Fruit fly (Drosophila melanogaster) whole organism, embryonic: ENCODE data around the gene Fnta.

ENCODE experiments used
- ATbp ChIP-seq: fragments of 200-800 bp; sonication (Bioruptor generic); optimal IDR thresholded peaks from 2 replicates; lab custom pipeline; 2017; ENCODE audit warnings: missing biosample characterization, mild to moderate bottlenecking, missing genetic modification characterization, missing genetic modification reagents
- Blimp-1 ChIP-seq: fragments of 200-800 bp; sonication (Bioruptor generic); optimal IDR thresholded peaks from 3 replicates; lab custom pipeline; 2018; ENCODE audit warnings: missing biosample characterization, missing genetic modification characterization, mild to moderate bottlenecking, moderate library complexity, missing genetic modification reagents
- CG10321 ChIP-seq: fragments of 200-800 bp; sonication (Bioruptor generic); IDR thresholded peaks from 2 replicates; pipeline ENCODE4 v1.3.6; 2022; ENCODE audit warnings: missing biosample characterization, missing genetic modification characterization
- CG11696 ChIP-seq: fragments of 200-800 bp; sonication (Bioruptor generic); IDR thresholded peaks from 2 replicates; pipeline ENCODE4 v1.3.6; 2022; ENCODE audit warnings: missing biosample characterization, missing genetic modification characterization
- CG17328 ChIP-seq: fragments of 200-800 bp; sonication (Bioruptor generic); IDR thresholded peaks from 2 replicates; pipeline ENCODE4 v1.3.6; 2022; ENCODE audit warnings: missing biosample characterization, missing genetic modification characterization
- CG31441 ChIP-seq: fragments of 200-800 bp; sonication (Bioruptor generic); IDR thresholded peaks from 2 replicates; pipeline ENCODE4 v1.3.6; 2022; ENCODE audit warnings: missing biosample characterization, missing genetic modification characterization
- CG3407 ChIP-seq: fragments of 200-800 bp; sonication (Bioruptor generic); optimal IDR thresholded peaks from 2 replicates; lab custom pipeline; 2018; ENCODE audit warnings: missing biosample characterization, mild to moderate bottlenecking, missing genetic modification characterization
- CG43689 ChIP-seq: fragments of 200-800 bp; sonication (Bioruptor generic); IDR thresholded peaks from 2 replicates; pipeline ENCODE4 v1.3.6; 2022; ENCODE audit warnings: missing biosample characterization, missing genetic modification characterization
- CG4707 ChIP-seq: fragments of 200-800 bp; sonication (Bioruptor generic); optimal IDR thresholded peaks from 2 replicates; lab custom pipeline; 2018; ENCODE audit warnings: missing biosample characterization, mild to moderate bottlenecking, missing genetic modification characterization, moderate library complexity
- CG5953 ChIP-seq: fragments of 200-800 bp; sonication (Bioruptor generic); IDR thresholded peaks from 2 replicates; pipeline ENCODE4 v1.3.6; 2022; ENCODE audit warnings: missing biosample characterization, missing genetic modification characterization
- CG6683 ChIP-seq: fragments of 200-800 bp; sonication (Bioruptor generic); optimal IDR thresholded peaks from 2 replicates; lab custom pipeline; 2017; ENCODE audit warnings: missing biosample characterization, mild to moderate bottlenecking, missing genetic modification characterization, missing genetic modification reagents
- CG7271 ChIP-seq: fragments of 200-800 bp; sonication (Bioruptor generic); optimal IDR thresholded peaks from 2 replicates; lab custom pipeline; 2018; ENCODE audit warnings: missing biosample characterization, mild to moderate bottlenecking, missing genetic modification characterization, moderate library complexity
- CG7839 ChIP-seq: fragments of 200-800 bp; sonication (Bioruptor generic); optimal IDR thresholded peaks from 3 replicates; lab custom pipeline; 2018; ENCODE audit warnings: missing biosample characterization, mild to moderate bottlenecking, missing genetic modification characterization, moderate library complexity
- E2f1 ChIP-seq: fragments of 200-800 bp; sonication (Bioruptor generic); IDR thresholded peaks from 2 replicates; pipeline ENCODE4 v1.3.6; 2022; ENCODE audit warnings: missing biosample characterization, missing genetic modification characterization
- Eip74EF ChIP-seq, 2 experiments: fragments of 200-800 bp in 1 of 2; fragments of >200 bp in 1 of 2; sonication (Bioruptor generic) in 1 of 2; optimal IDR thresholded peaks; 2 replicates each; lab custom pipeline; 2017 to 2019; ENCODE audit warnings: missing biosample characterization in 2 of 2, missing genetic modification characterization in 2 of 2, mild to moderate bottlenecking in 1 of 2, moderate library complexity in 1 of 2
- Fer2 ChIP-seq: fragments of 200-800 bp; sonication (Bioruptor generic); optimal IDR thresholded peaks from 2 replicates; lab custom pipeline; 2018; ENCODE audit warnings: missing biosample characterization, mild to moderate bottlenecking, missing genetic modification characterization, moderate library complexity
- H2.0 ChIP-seq: fragments of 200-800 bp; sonication (Bioruptor generic); IDR thresholded peaks from 2 replicates; pipeline ENCODE4 v1.3.6; 2022; ENCODE audit warnings: missing biosample characterization, missing genetic modification characterization
- Hsf ChIP-seq: fragments of 200-800 bp; sonication (Bioruptor generic); optimal IDR thresholded peaks from 3 replicates; lab custom pipeline; 2016; ENCODE audit warnings: missing biosample characterization, missing genetic modification characterization
- NFAT ChIP-seq: fragments of 200-800 bp; sonication (Bioruptor generic); IDR thresholded peaks from 2 replicates; pipeline ENCODE4 v1.3.6; 2022; ENCODE audit warnings: missing biosample characterization, missing genetic modification characterization
- Oaz ChIP-seq: fragments of 200-800 bp; sonication (Bioruptor generic); IDR thresholded peaks from 2 replicates; pipeline ENCODE4 v1.3.6; 2022; ENCODE audit warnings: missing biosample characterization, missing genetic modification characterization
- Opbp ChIP-seq: fragments of 200-800 bp; sonication (Bioruptor generic); IDR thresholded peaks from 3 replicates; pipeline ENCODE4 v1.3.6; 2022; ENCODE audit warnings: missing biosample characterization, missing genetic modification characterization; ENCODE audit not compliant: partially characterized antibody
- ara ChIP-seq: fragments of 200-800 bp; sonication (Bioruptor generic); IDR thresholded peaks from 2 replicates; pipeline ENCODE4 v1.3.6; 2022; ENCODE audit warnings: missing biosample characterization, missing genetic modification characterization
- bab2 ChIP-seq: fragments of 200-800 bp; sonication (Bioruptor generic); optimal IDR thresholded peaks from 2 replicates; lab custom pipeline; 2016; ENCODE audit warnings: missing biosample characterization, missing genetic modification characterization
- esg ChIP-seq: fragments of 200-800 bp; sonication (Bioruptor generic); conservative IDR thresholded peaks from 2 replicates; pipeline ENCODE4 v1.3.6; 2022; ENCODE audit warnings: missing biosample characterization, missing genetic modification characterization
- fd64A ChIP-seq: fragments of 200-800 bp; sonication (Bioruptor generic); optimal IDR thresholded peaks from 3 replicates; lab custom pipeline; 2018; ENCODE audit warnings: missing biosample characterization, mild to moderate bottlenecking, missing genetic modification characterization
- gcm ChIP-seq: fragments of 200-800 bp; sonication (Bioruptor generic); optimal IDR thresholded peaks from 2 replicates; lab custom pipeline; 2019; ENCODE audit warnings: missing biosample characterization, mild to moderate bottlenecking, missing genetic modification characterization, moderate library complexity
- gcm2 ChIP-seq: fragments of 200-800 bp; sonication (Bioruptor generic); optimal IDR thresholded peaks from 2 replicates; lab custom pipeline; 2016; ENCODE audit warnings: missing biosample characterization, missing genetic modification characterization
- hbn ChIP-seq: fragments of 200-800 bp; sonication (Bioruptor generic); IDR thresholded peaks from 2 replicates; pipeline ENCODE4 v1.3.6; 2022; ENCODE audit warnings: missing biosample characterization, missing genetic modification characterization; ENCODE audit not compliant: partially characterized antibody
- lmd ChIP-seq: fragments of 200-800 bp; sonication (Bioruptor generic); IDR thresholded peaks from 2 replicates; pipeline ENCODE4 v1.3.6; 2022; ENCODE audit warnings: missing biosample characterization, missing genetic modification characterization
- phol ChIP-seq: fragments of 200-800 bp; sonication (Bioruptor generic); optimal IDR thresholded peaks from 3 replicates; lab custom pipeline; 2018; ENCODE audit warnings: missing biosample characterization, mild to moderate bottlenecking, missing genetic modification characterization, moderate library complexity
- sens-2 ChIP-seq: fragments of 200-800 bp; sonication (Bioruptor generic); IDR thresholded peaks from 2 replicates; pipeline ENCODE4 v1.3.6; 2022; ENCODE audit warnings: missing biosample characterization, missing genetic modification characterization

Fnta gene

dm6 chr2L:4793780-4794523 lies 36.5 kb downstream of the Fnta start, which contains the start of gene fipi (continued):
- TF ChIP-seq esg (GFP tag; lab: Robert Waterston, UW) (no peak), gcm (GFP tag; lab: Kevin White, UChicago) (peak; percentile 27), ATbp (GFP tag; lab: Kevin White, UChicago) (peak; percentile 12), bab2 (GFP tag; lab: Kevin White, UChicago) (no peak), CG3407 (GFP tag; lab: Kevin White, UChicago) (peak; percentile 17), CG5953 (no peak), CG6683 (GFP tag; lab: Kevin White, UChicago) (no peak), Fer2 (tag; lab: Kevin White, UChicago) (no peak), CG43689 (GFP tag; lab: Robert Waterston, UW) (0 out of 2 replicates have a peak, but pooled peaks have one; percentile 8), ara (GFP tag; lab: Robert Waterston, UW) (no peak), CG17328 (GFP tag; lab: Robert Waterston, UW) (peak; percentile 33; the same call in 1 of the 2 replicates), Eip74EF (GFP tag; optimal IDR thresholded peaks at IDR 0.05; lab: Kevin White, UChicago) (no peak), CG31441 (GFP tag; lab: Robert Waterston, UW) (peak; percentile 60), CG4707 (peak; percentile 36), lmd (GFP tag; lab: Robert Waterston, UW) (no peak), Opbp (GFP tag; lab: Robert Waterston, UW) (no peak), gcm2 (GFP tag; lab: Kevin White, UChicago) (no peak), phol (tag; lab: Kevin White, UChicago) (no peak), hbn (no peak), Oaz (GFP tag; lab: Robert Waterston, UW) (no peak), CG7271 (peak; percentile 2), NFAT (GFP tag; lab: Robert Waterston, UW) (no peak), CG7839 (tag; lab: Kevin White, UChicago) (no peak), CG10321 (no peak), sens-2 (GFP tag; lab: Robert Waterston, UW) (no peak), fd64A (GFP tag; lab: Kevin White, UChicago) (no peak), Hsf (no peak), CG11696 (GFP tag; lab: Robert Waterston, UW) (no peak), Blimp-1 (peak; percentile 26), H2.0 (no peak), E2f1 (GFP tag; lab: Robert Waterston, UW) (no peak)
